Fruit fly (Drosophila melanogaster): Measurements from ENCODE around the gene CG10274.

DNA sequence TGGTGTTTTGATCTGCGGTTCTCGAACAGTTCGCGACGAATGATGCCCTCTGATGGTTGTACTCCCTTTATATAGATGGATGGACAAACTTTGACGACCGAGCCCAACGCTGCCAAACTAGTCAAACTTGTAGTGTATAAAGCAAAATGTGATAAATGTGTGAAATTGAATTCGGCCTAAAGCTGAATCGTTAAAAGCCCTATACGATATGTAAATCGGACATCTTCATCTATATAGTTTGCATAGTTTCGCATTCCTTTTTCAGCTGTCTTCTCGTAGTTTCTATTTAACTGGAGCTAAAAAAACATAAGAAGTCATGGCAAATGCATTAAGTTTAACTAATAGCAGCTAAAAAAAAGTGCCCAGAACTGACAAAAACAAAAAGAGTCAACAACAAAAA, 48.1 kb downstream of the CG10274 start, which contains the start of gene Lcp65Ag2:
- TF ChIP-seq CG8478 (optimal IDR thresholded peaks at IDR 0.05) (no peak), CTCF (optimal IDR thresholded peaks at IDR 0.05) (no peak)

Data from S2 (cell line).